Worm (Caenorhabditis elegans) whole organism, L4 larva: ENCODE results near the gene mrck-1.

ENCODE experiments used
- D1046.2 ChIP-seq: fragments of 200-800 bp; sonication (Bioruptor generic); IDR thresholded peaks from 2 replicates; pipeline ENCODE4 v1.3.6; 2022; ENCODE audit warnings: missing genetic modification characterization, missing compliant biosample characterization
- F10B5.3 ChIP-seq: sonication (generic microtip); optimal IDR thresholded peaks from 2 replicates; lab custom pipeline; 2016; ENCODE audit warnings: mild to moderate bottlenecking, missing genetic modification characterization, missing compliant biosample characterization
- F37D6.2 ChIP-seq: sonication (generic microtip); optimal IDR thresholded peaks from 2 replicates; lab custom pipeline; 2016; ENCODE audit warnings: mild to moderate bottlenecking, missing genetic modification characterization, missing compliant biosample characterization
- T20F7.1 ChIP-seq: fragments of 200-800 bp; sonication (Bioruptor generic); optimal IDR thresholded peaks from 2 replicates; lab custom pipeline; 2018; ENCODE audit warnings: mild to moderate bottlenecking, missing genetic modification characterization, missing compliant biosample characterization
- Y48G9A.11 ChIP-seq: fragments of 200-800 bp; sonication (Bioruptor generic); IDR thresholded peaks from 2 replicates; pipeline ENCODE4 v1.3.6; 2022; ENCODE audit warnings: missing genetic modification reagents, missing genetic modification characterization, missing compliant biosample characterization
- Y75B8A.6 ChIP-seq: fragments of 200-800 bp; sonication (Bioruptor generic); IDR thresholded peaks from 2 replicates; pipeline ENCODE4 v1.3.6; 2022; ENCODE audit warnings: missing genetic modification reagents, missing genetic modification characterization, missing compliant biosample characterization
- ZK546.5 ChIP-seq, 2 experiments: sonication (generic microtip); optimal IDR thresholded peaks; 2 replicates each; lab custom pipeline; 2017; ENCODE audit warnings: missing biosample characterization in 2 of 2, missing genetic modification characterization in 2 of 2
- aha-1 ChIP-seq: fragments of 150-350 bp; peaks from one replicate; lab custom pipeline; 2014; ENCODE audit warnings: missing biosample characterization, missing genetic modification characterization
- aly-2 ChIP-seq: sonication (generic microtip); optimal IDR thresholded peaks from 2 replicates; lab custom pipeline; 2018; ENCODE audit warnings: missing biosample characterization, missing genetic modification characterization
- ama-1 ChIP-seq: fragments of 150-350 bp; optimal IDR thresholded peaks from 2 replicates; lab custom pipeline; 2014; ENCODE audit warnings: inconsistent platforms, mixed read lengths
- ceh-32 ChIP-seq: sonication (generic microtip); optimal IDR thresholded peaks from 2 replicates; lab custom pipeline; 2016; ENCODE audit warnings: mild to moderate bottlenecking, missing genetic modification characterization, missing compliant biosample characterization; ENCODE audit not compliant: poor library complexity
- ceh-44 ChIP-seq: fragments of 200-800 bp; sonication (Bioruptor generic); IDR thresholded peaks from 2 replicates; pipeline ENCODE4 v1.3.6; 2022; ENCODE audit warnings: missing genetic modification reagents, missing genetic modification characterization, missing compliant biosample characterization
- ceh-62 ChIP-seq: sonication (generic microtip); optimal IDR thresholded peaks from 2 replicates; lab custom pipeline; 2017; ENCODE audit warnings: missing biosample characterization, missing genetic modification characterization
- cey-2 ChIP-seq: sonication (generic microtip); optimal IDR thresholded peaks from 3 replicates; lab custom pipeline; 2017; ENCODE audit warnings: missing genetic modification characterization, mild to moderate bottlenecking, missing compliant biosample characterization, antibody characterized with exemption, borderline replicate concordance; ENCODE audit not compliant: insufficient read depth
- dmd-8 ChIP-seq: fragments of 200-800 bp; sonication (Bioruptor generic); IDR thresholded peaks from 2 replicates; pipeline ENCODE4 v1.3.6; 2022; ENCODE audit warnings: missing genetic modification characterization, missing compliant biosample characterization
- dpl-1 ChIP-seq: fragments of 150-350 bp; optimal IDR thresholded peaks from 2 replicates; lab custom pipeline; 2014; ENCODE audit warnings: missing biosample characterization, missing genetic modification reagents, missing genetic modification characterization
- duxl-1 ChIP-seq: sonication (generic microtip); optimal IDR thresholded peaks from 2 replicates; lab custom pipeline; 2016; ENCODE audit warnings: mild to moderate bottlenecking, missing genetic modification characterization, moderate library complexity, missing compliant biosample characterization; ENCODE audit not compliant: poor library complexity
- fkh-10 ChIP-seq: fragments of 150-350 bp; optimal IDR thresholded peaks from 2 replicates; lab custom pipeline; 2014; ENCODE audit warnings: missing biosample characterization, missing genetic modification reagents, missing genetic modification characterization
- fos-1 ChIP-seq: fragments of 150-350 bp; optimal IDR thresholded peaks from 2 replicates; lab custom pipeline; 2014; ENCODE audit warnings: missing biosample characterization, missing genetic modification characterization
- hlh-30 ChIP-seq: sonication (generic microtip); optimal IDR thresholded peaks from 2 replicates; lab custom pipeline; 2017; ENCODE audit warnings: antibody characterized with exemption, mild to moderate bottlenecking, missing genetic modification characterization, missing compliant biosample characterization; ENCODE audit not compliant: insufficient read depth
- hmg-1.1 ChIP-seq: fragments of 200-800 bp; sonication (Bioruptor generic); IDR thresholded peaks from 2 replicates; pipeline ENCODE4 v1.3.6; 2022; ENCODE audit warnings: missing genetic modification reagents, missing genetic modification characterization, missing compliant biosample characterization
- jun-1 ChIP-seq: fragments of 150-350 bp; optimal IDR thresholded peaks from 2 replicates; lab custom pipeline; 2014; ENCODE audit warnings: missing biosample characterization, missing genetic modification reagents, missing genetic modification characterization
- lim-7 ChIP-seq: fragments of 200-800 bp; sonication (Bioruptor generic); IDR thresholded peaks from 2 replicates; pipeline ENCODE4 v1.3.6; 2022; ENCODE audit warnings: missing genetic modification characterization, missing compliant biosample characterization
- lin-15B ChIP-seq: fragments of 150-350 bp; sonication (generic microtip); optimal IDR thresholded peaks from 3 replicates; lab custom pipeline; 2014; ENCODE audit warnings: missing biosample characterization, missing genetic modification characterization
- lsy-2 ChIP-seq, 2 experiments: fragments of 150-350 bp in 1 of 2; sonication (generic microtip) in 1 of 2; optimal IDR thresholded peaks; 2 replicates each; lab custom pipeline; 2014 to 2017; ENCODE audit warnings: missing biosample characterization in 2 of 2, missing genetic modification characterization in 2 of 2
- madf-5 ChIP-seq, 2 experiments: fragments of 200-800 bp; sonication (Bioruptor generic); IDR thresholded peaks; 2 replicates each; pipeline ENCODE4 v1.3.6; 2022; ENCODE audit warnings: missing compliant biosample characterization in 2 of 2, missing genetic modification characterization in 2 of 2
- mdl-1 ChIP-seq, 2 experiments: fragments of 150-350 bp in 1 of 2; sonication (generic microtip) in 1 of 2; optimal IDR thresholded peaks; 2 replicates each; lab custom pipeline; 2014 to 2017; ENCODE audit warnings: missing biosample characterization in 2 of 2, missing genetic modification characterization in 2 of 2
- mdt-29 ChIP-seq: fragments of 200-800 bp; sonication (Bioruptor generic); IDR thresholded peaks from 2 replicates; pipeline ENCODE4 v1.3.6; 2022; ENCODE audit warnings: missing genetic modification reagents, missing genetic modification characterization, missing compliant biosample characterization
- mes-2 ChIP-seq: sonication (generic microtip); optimal IDR thresholded peaks from 2 replicates; lab custom pipeline; 2016; ENCODE audit warnings: missing genotype, mild to moderate bottlenecking, missing genetic modification characterization, missing compliant biosample characterization; ENCODE audit not compliant: poor library complexity, severe bottlenecking
- mxl-2 ChIP-seq: fragments of 200-800 bp; sonication (Bioruptor generic); conservative IDR thresholded peaks from 2 replicates; pipeline ENCODE4 v1.3.6; 2022; ENCODE audit warnings: missing genetic modification reagents, missing genetic modification characterization, missing compliant biosample characterization
- nhr-10 ChIP-seq: fragments of 150-350 bp; optimal IDR thresholded peaks from 2 replicates; lab custom pipeline; 2014; ENCODE audit warnings: missing biosample characterization, missing genetic modification characterization
- nhr-11 ChIP-seq: fragments of 150-350 bp; optimal IDR thresholded peaks from 2 replicates; lab custom pipeline; 2014; ENCODE audit warnings: missing biosample characterization, missing genetic modification characterization
- nhr-111 ChIP-seq: fragments of 200-800 bp; sonication (Bioruptor generic); optimal IDR thresholded peaks from 2 replicates; lab custom pipeline; 2018; ENCODE audit warnings: mild to moderate bottlenecking, missing genetic modification characterization, missing compliant biosample characterization
- nhr-28 ChIP-seq: fragments of 150-350 bp; optimal IDR thresholded peaks from 2 replicates; lab custom pipeline; 2014; ENCODE audit warnings: missing biosample characterization, missing genetic modification characterization
- nhr-42 ChIP-seq: fragments of 200-800 bp; sonication (Bioruptor generic); IDR thresholded peaks from 2 replicates; pipeline ENCODE4 v1.3.6; 2022; ENCODE audit warnings: missing genetic modification characterization, missing compliant biosample characterization
- nhr-48 ChIP-seq: sonication (generic microtip); optimal IDR thresholded peaks from 2 replicates; lab custom pipeline; 2016; ENCODE audit warnings: mild to moderate bottlenecking, missing genetic modification characterization, missing compliant biosample characterization
- saeg-2 ChIP-seq: fragments of 200-800 bp; sonication (Bioruptor generic); IDR thresholded peaks from 2 replicates; pipeline ENCODE4 v1.3.6; 2022; ENCODE audit warnings: missing genetic modification reagents, missing genetic modification characterization, missing compliant biosample characterization
- sdz-12 ChIP-seq: fragments of 200-800 bp; sonication (Bioruptor generic); optimal IDR thresholded peaks from 2 replicates; lab custom pipeline; 2018; ENCODE audit warnings: mild to moderate bottlenecking, missing genetic modification characterization, missing compliant biosample characterization
- set-16 ChIP-seq: fragments of 200-800 bp; sonication (Bioruptor generic); IDR thresholded peaks from 2 replicates; pipeline ENCODE4 v1.3.6; 2022; ENCODE audit warnings: missing genetic modification reagents, missing genetic modification characterization, missing compliant biosample characterization
- snpc-1.2 ChIP-seq: fragments of 200-800 bp; sonication (Bioruptor generic); IDR thresholded peaks from 2 replicates; pipeline ENCODE4 v1.3.6; 2022; ENCODE audit warnings: missing genetic modification reagents, missing genetic modification characterization, missing compliant biosample characterization
- snpc-4 ChIP-seq: fragments of 150-350 bp; optimal IDR thresholded peaks from 2 replicates; lab custom pipeline; 2014; ENCODE audit warnings: missing biosample characterization, missing genetic modification characterization
- spr-3 ChIP-seq: fragments of 200-800 bp; sonication (Bioruptor generic); optimal IDR thresholded peaks from 2 replicates; lab custom pipeline; 2018; ENCODE audit warnings: mild to moderate bottlenecking, missing genetic modification characterization, missing compliant biosample characterization
- tra-1 ChIP-seq: fragments of 200-800 bp; sonication (Bioruptor generic); IDR thresholded peaks from 2 replicates; pipeline ENCODE4 v1.3.6; 2022; ENCODE audit warnings: missing genetic modification reagents, missing genetic modification characterization, missing compliant biosample characterization
- unc-62 ChIP-seq, 3 experiments: fragments of 150-350 bp in 1 of 3; sonication (generic microtip); optimal IDR thresholded peaks in 2 of 3; peaks in 1 of 3; 1 replicate in 1 of 3; 2 replicates in 2 of 3; lab custom pipeline; 2014 to 2017; ENCODE audit warnings: missing biosample characterization in 3 of 3, missing genetic modification characterization in 3 of 3, missing genetic modification reagents in 3 of 3, missing genotype in 1 of 3
- zag-1 ChIP-seq: fragments of 150-350 bp; optimal IDR thresholded peaks from 2 replicates; lab custom pipeline; 2014; ENCODE audit warnings: missing biosample characterization, missing genetic modification characterization
- ztf-7 ChIP-seq: fragments of 150-350 bp; optimal IDR thresholded peaks from 2 replicates; lab custom pipeline; 2014; ENCODE audit warnings: missing biosample characterization, missing genetic modification characterization

The mrck-1 gene

DNA sequence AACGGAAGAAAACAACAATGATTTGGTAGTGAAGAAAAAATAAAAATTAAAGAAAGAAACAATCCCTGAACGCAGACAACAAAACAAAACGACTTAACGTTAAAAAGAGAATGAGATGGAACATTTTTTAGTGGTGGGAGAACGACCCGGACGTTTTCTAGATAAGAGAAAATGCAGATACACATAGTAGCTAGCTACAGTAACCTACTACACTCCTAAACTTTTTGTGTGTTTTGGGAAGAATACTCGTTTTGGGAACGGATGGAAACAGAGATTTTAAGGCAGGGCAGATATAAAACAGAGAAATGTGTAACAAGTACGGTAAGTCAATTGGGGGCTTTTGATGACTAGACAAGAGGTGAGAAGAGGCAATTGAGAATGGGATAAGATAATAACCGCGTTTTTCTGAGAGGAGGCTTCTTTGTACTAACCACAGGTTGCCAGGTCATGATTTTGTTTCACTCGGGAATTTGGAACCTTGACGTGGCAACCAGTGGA is 44.3 kb downstream of the mrck-1 start (continued):
- no peak for TF ChIP-seq mes-2 (tag; lab: Kevin White, UChicago)
- TF ChIP-seq T20F7.1 (GFP tag; lab: Kevin White, UChicago), result peak; percentile 2

DNA sequence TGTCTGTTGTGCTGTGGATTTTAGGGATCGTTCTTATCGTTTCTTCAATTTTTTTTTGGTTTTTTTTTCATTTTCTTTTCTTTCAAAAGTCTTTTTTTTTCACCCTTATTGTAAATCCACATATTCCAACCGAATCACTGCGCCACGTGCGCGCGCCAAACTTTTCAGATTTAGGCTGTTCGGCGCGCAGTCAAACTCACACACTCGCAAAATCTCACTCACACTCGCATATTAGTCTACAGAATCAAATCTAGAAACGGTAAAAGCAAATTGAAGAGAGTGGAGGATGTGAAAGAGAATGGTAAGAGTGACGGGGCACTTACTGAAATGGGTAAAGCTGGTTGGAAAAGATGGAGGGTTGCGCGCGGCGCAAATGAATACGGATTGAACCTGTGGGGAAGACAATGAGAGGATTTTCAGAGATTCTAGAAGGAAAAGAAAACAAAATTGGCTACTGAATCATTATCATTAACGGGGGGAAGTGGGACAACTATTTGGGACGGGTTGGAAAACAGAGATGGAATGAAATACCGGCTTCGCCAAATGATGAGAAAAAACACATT is 44.8 kb downstream of the mrck-1 start:
- TF ChIP-seq nhr-28, result no peak
- no peak for TF ChIP-seq nhr-48 (tag; lab: Kevin White, UChicago)
- peak; percentile 10 for TF ChIP-seq nhr-111 (GFP tag; lab: Kevin White, UChicago)
- no peak for TF ChIP-seq tra-1
- TF ChIP-seq Y75B8A.6 (GFP tag; lab: Robert Waterston, UW), result 0 out of 2 replicates have a peak, but pooled peaks have one; percentile 3
- 0 out of 2 replicates have a peak, but pooled peaks have one; percentile 11 for TF ChIP-seq snpc-1.2
- TF ChIP-seq sdz-12 (GFP tag; lab: Kevin White, UChicago), result peak; percentile 37
- TF ChIP-seq ama-1, result peak; percentile 29
- TF ChIP-seq hmg-1.1, result 0 out of 2 replicates have a peak, but pooled peaks have one; percentile 9
- no peak for TF ChIP-seq duxl-1 (tag; lab: Kevin White, UChicago)
- peak in 1 of 2 experiments; percentile 12 for TF ChIP-seq mdl-1 (tag; optimal IDR thresholded peaks at IDR 0.05; lab: Kevin White, UChicago)
- peak; percentile 86 for TF ChIP-seq aha-1
- no peak for TF ChIP-seq jun-1
- TF ChIP-seq nhr-10 (tag; lab: Kevin White, UChicago), result no peak
- TF ChIP-seq unc-62 (GFP tag; optimal IDR thresholded peaks at IDR 0.05 in 1 of 2; lab: Kevin White, UChicago), result peak in 1 of 2 experiments; percentile 97
- TF ChIP-seq unc-62 (tag; optimal IDR thresholded peaks at IDR 0.05; lab: Kevin White, UChicago), result no peak
- no peak for TF ChIP-seq ZK546.5 (tag; optimal IDR thresholded peaks at IDR 0.05; lab: Kevin White, UChicago)
- TF ChIP-seq ceh-62 (tag; lab: Kevin White, UChicago), result no peak
- TF ChIP-seq fkh-10, result no peak
- no peak for TF ChIP-seq dpl-1 (GFP tag; lab: Kevin White, UChicago)
- TF ChIP-seq D1046.2 (GFP tag; lab: Robert Waterston, UW), result no peak; the same call in 1 of the 2 replicates
- no peak for TF ChIP-seq zag-1 (tag; lab: Kevin White, UChicago)
- no peak for TF ChIP-seq Y48G9A.11 (GFP tag; lab: Robert Waterston, UW)
- TF ChIP-seq fos-1 (tag; lab: Kevin White, UChicago), result no peak
- no peak for TF ChIP-seq F37D6.2 (tag; lab: Kevin White, UChicago)
- peak; percentile 10; the same call in 1 of the 2 replicates for TF ChIP-seq set-16 (GFP tag; lab: Robert Waterston, UW)
- TF ChIP-seq dmd-8 (GFP tag; lab: Robert Waterston, UW), result 0 out of 2 replicates have a peak, but pooled peaks have one; percentile 8
- 0 out of 4 replicates have a peak, but pooled peaks of 1 of the 2 experiments have one; percentile 8 for TF ChIP-seq madf-5 (GFP tag; IDR thresholded peaks at IDR 0.05; lab: Robert Waterston, UW)
- TF ChIP-seq, all 104 proteins: peak for 12

ce11 chrV:6221292-6221691 is 45.8 kb downstream of the mrck-1 start:
- TF ChIP-seq cey-2, result no peak
- TF ChIP-seq hmg-1.1, result no peak
- no peak for TF ChIP-seq mxl-2
- TF ChIP-seq saeg-2 (GFP tag; lab: Robert Waterston, UW), result no peak
- TF ChIP-seq lim-7 (GFP tag; lab: Robert Waterston, UW), result no peak
- no peak for TF ChIP-seq mdt-29 (GFP tag; lab: Robert Waterston, UW)
- TF ChIP-seq F10B5.3 (tag; lab: Kevin White, UChicago), result no peak
- TF ChIP-seq nhr-11 (tag; lab: Kevin White, UChicago), result no peak
- no peak for TF ChIP-seq hlh-30
- TF ChIP-seq lsy-2 (tag; optimal IDR thresholded peaks at IDR 0.05; lab: Kevin White, UChicago), result no peak
- TF ChIP-seq nhr-42 (GFP tag; lab: Robert Waterston, UW), result 0 out of 2 replicates have a peak, but pooled peaks have one; percentile 5
- 0 out of 2 replicates have a peak, but pooled peaks have one; percentile 7 for TF ChIP-seq Y75B8A.6 (GFP tag; lab: Robert Waterston, UW)
- no peak for TF ChIP-seq ceh-32 (tag; lab: Kevin White, UChicago)
- no peak for TF ChIP-seq ztf-7 (tag; lab: Kevin White, UChicago)
- no peak for TF ChIP-seq aly-2
- TF ChIP-seq lin-15B (tag; lab: Kevin White, UChicago), result no peak
- TF ChIP-seq mes-2 (tag; lab: Kevin White, UChicago), result peak; percentile 27
- no peak for TF ChIP-seq snpc-4 (tag; lab: Kevin White, UChicago)
- TF ChIP-seq spr-3 (GFP tag; lab: Kevin White, UChicago), result no peak
- TF ChIP-seq ceh-44 (GFP tag; lab: Robert Waterston, UW), result no peak
- peak; percentile 54 for TF ChIP-seq duxl-1 (tag; lab: Kevin White, UChicago)
- TF ChIP-seq snpc-1.2, result 0 out of 2 replicates have a peak, but pooled peaks have one; percentile 9
